Worm (Caenorhabditis elegans) whole organism, L4 larva: ENCODE data around the gene F53A9.1.

Source experiments
- Y5F2A.4 ChIP-seq: fragments of 200-800 bp; sonication (Bioruptor generic); optimal IDR thresholded peaks from 2 replicates; lab custom pipeline; 2018; ENCODE audit warnings: mild to moderate bottlenecking, missing genetic modification characterization, missing compliant biosample characterization
- ama-1 ChIP-seq: fragments of 150-350 bp; optimal IDR thresholded peaks from 2 replicates; lab custom pipeline; 2014; ENCODE audit warnings: inconsistent platforms, mixed read lengths
- ceh-28 ChIP-seq: fragments of 150-350 bp; optimal IDR thresholded peaks from 2 replicates; lab custom pipeline; 2014; ENCODE audit warnings: missing biosample characterization, missing genetic modification reagents, missing genetic modification characterization
- ces-1 ChIP-seq: fragments of 150-350 bp; sonication (generic microtip); optimal IDR thresholded peaks from 4 replicates; lab custom pipeline; 2014; ENCODE audit warnings: missing biosample characterization, missing genetic modification reagents, missing genetic modification characterization
- egl-27 ChIP-seq: sonication (generic microtip); optimal IDR thresholded peaks from 3 replicates; lab custom pipeline; 2017; ENCODE audit warnings: missing biosample characterization, missing genetic modification reagents, missing genetic modification characterization
- hif-1 ChIP-seq, 2 experiments: sonication (generic microtip); optimal IDR thresholded peaks; 2 replicates each; lab custom pipeline; 2016 to 2017; ENCODE audit warnings: missing compliant biosample characterization in 2 of 2, missing genetic modification characterization in 2 of 2, missing genetic modification reagents in 2 of 2, missing genotype in 2 of 2, mild to moderate bottlenecking in 1 of 2
- hlh-11 ChIP-seq: fragments of 200-800 bp; sonication (Bioruptor generic); optimal IDR thresholded peaks from 2 replicates; lab custom pipeline; 2018; ENCODE audit warnings: mild to moderate bottlenecking, missing genetic modification characterization, missing compliant biosample characterization
- lin-13 ChIP-seq: fragments of 150-350 bp; optimal IDR thresholded peaks from 2 replicates; lab custom pipeline; 2014; ENCODE audit warnings: missing biosample characterization, missing genetic modification reagents, missing genetic modification characterization
- lsy-2 ChIP-seq, 2 experiments: fragments of 150-350 bp in 1 of 2; sonication (generic microtip) in 1 of 2; optimal IDR thresholded peaks; 2 replicates each; lab custom pipeline; 2014 to 2017; ENCODE audit warnings: missing biosample characterization in 2 of 2, missing genetic modification characterization in 2 of 2
- mxl-3 ChIP-seq: fragments of 200-800 bp; sonication (Bioruptor generic); optimal IDR thresholded peaks from 2 replicates; lab custom pipeline; 2018; ENCODE audit warnings: mild to moderate bottlenecking, missing genetic modification characterization, missing compliant biosample characterization
- nhr-11 ChIP-seq: fragments of 150-350 bp; optimal IDR thresholded peaks from 2 replicates; lab custom pipeline; 2014; ENCODE audit warnings: missing biosample characterization, missing genetic modification characterization
- nhr-237 ChIP-seq: sonication (generic microtip); optimal IDR thresholded peaks from 2 replicates; lab custom pipeline; 2017; ENCODE audit warnings: missing biosample characterization, missing genetic modification characterization
- nhr-76 ChIP-seq: fragments of 150-350 bp; optimal IDR thresholded peaks from 2 replicates; lab custom pipeline; 2014; ENCODE audit warnings: missing biosample characterization, missing genetic modification characterization
- nhr-77 ChIP-seq: fragments of 150-350 bp; optimal IDR thresholded peaks from 2 replicates; lab custom pipeline; 2014; ENCODE audit warnings: missing biosample characterization, missing genetic modification characterization

- no peak for TF ChIP-seq lin-13 (GFP tag; lab: Kevin White, UChicago)
- TF ChIP-seq ceh-28 (tag; lab: Kevin White, UChicago): no peak
- no peak for TF ChIP-seq nhr-11 (tag; lab: Kevin White, UChicago)
- TF ChIP-seq ces-1 (GFP tag; lab: Kevin White, UChicago): no peak
- no peak for TF ChIP-seq egl-27 (tag; lab: Kevin White, UChicago)
- no peak for TF ChIP-seq hif-1 (tag; optimal IDR thresholded peaks at IDR 0.05; lab: Kevin White, UChicago)
- no peak for TF ChIP-seq mxl-3
- no peak for TF ChIP-seq nhr-237 (tag; lab: Kevin White, UChicago)
- no peak for TF ChIP-seq nhr-77 (tag; lab: Kevin White, UChicago)
- TF ChIP-seq nhr-76: no peak
- TF ChIP-seq hlh-11 (tag; lab: Kevin White, UChicago): no peak
- TF ChIP-seq Y5F2A.4 (GFP tag; lab: Kevin White, UChicago): no peak
- TF ChIP-seq ama-1 (lab: Kevin White, UChicago): no peak
- no peak for TF ChIP-seq lsy-2 (tag; optimal IDR thresholded peaks at IDR 0.05; lab: Kevin White, UChicago)
Measured at ce11 chrX:8737801-8738200, 26.4 kb downstream of the F53A9.1 start.
